Fruit fly (Drosophila melanogaster) whole organism, embryonic: ENCODE measurements around the gene ClC-a.

ENCODE experiments used
- Aef1 ChIP-seq: fragments of 200-800 bp; sonication (Bioruptor generic); IDR thresholded peaks from 3 replicates; pipeline ENCODE4 v1.3.6; 2022; ENCODE audit warnings: missing biosample characterization, missing genetic modification characterization
- Bdp1 ChIP-seq: fragments of 200-800 bp; sonication (Bioruptor generic); optimal IDR thresholded peaks from 3 replicates; lab custom pipeline; 2016; ENCODE audit warnings: missing biosample characterization, missing genetic modification characterization
- BtbVII ChIP-seq: fragments of 200-800 bp; sonication (Bioruptor generic); optimal IDR thresholded peaks from 3 replicates; lab custom pipeline; 2017; ENCODE audit warnings: missing biosample characterization, mild to moderate bottlenecking, missing genetic modification characterization
- CG10147 ChIP-seq: fragments of 200-800 bp; sonication (Bioruptor generic); optimal IDR thresholded peaks from 2 replicates; lab custom pipeline; 2019; ENCODE audit warnings: missing biosample characterization, mild to moderate bottlenecking, missing genetic modification characterization, moderate library complexity
- CG10209 ChIP-seq: fragments of 200-800 bp; sonication (Bioruptor generic); optimal IDR thresholded peaks from 3 replicates; lab custom pipeline; 2017; ENCODE audit warnings: missing biosample characterization, mild to moderate bottlenecking, missing genetic modification characterization, missing genetic modification reagents
- CG10366 ChIP-seq: fragments of 200-800 bp; sonication (Bioruptor generic); IDR thresholded peaks from 2 replicates; pipeline ENCODE4 v1.3.6; 2022; ENCODE audit warnings: missing biosample characterization, missing genetic modification characterization
- CG10979 ChIP-seq: fragments of 200-800 bp; sonication (Bioruptor generic); optimal IDR thresholded peaks from 2 replicates; lab custom pipeline; 2018; ENCODE audit warnings: missing biosample characterization, mild to moderate bottlenecking, missing genetic modification characterization, moderate library complexity
- CG11560 ChIP-seq: fragments of 200-800 bp; sonication (Bioruptor generic); IDR thresholded peaks from 3 replicates; pipeline ENCODE4 v1.3.6; 2022; ENCODE audit warnings: missing biosample characterization, missing genetic modification characterization
- CG13424 ChIP-seq: fragments of 200-800 bp; sonication (Bioruptor generic); optimal IDR thresholded peaks from 2 replicates; lab custom pipeline; 2019; ENCODE audit warnings: missing biosample characterization, mild to moderate bottlenecking, missing genetic modification characterization, moderate library complexity
- CG13624 ChIP-seq: fragments of 200-800 bp; sonication (Bioruptor generic); optimal IDR thresholded peaks from 2 replicates; lab custom pipeline; 2016; ENCODE audit warnings: missing biosample characterization, missing genetic modification characterization
- CG14667 ChIP-seq: fragments of 200-800 bp; sonication (Bioruptor generic); IDR thresholded peaks from 2 replicates; pipeline ENCODE4 v1.3.6; 2022; ENCODE audit warnings: missing biosample characterization, missing genetic modification characterization
- CG14710 ChIP-seq: fragments of 200-800 bp; sonication (Bioruptor generic); optimal IDR thresholded peaks from 3 replicates; lab custom pipeline; 2019; ENCODE audit warnings: missing biosample characterization, mild to moderate bottlenecking, missing genetic modification characterization, moderate library complexity
- CG15073 ChIP-seq: fragments of 200-800 bp; sonication (Bioruptor generic); optimal IDR thresholded peaks from 2 replicates; lab custom pipeline; 2016; ENCODE audit warnings: missing biosample characterization, missing genetic modification characterization
- CG16815 ChIP-seq: fragments of 200-800 bp; sonication (Bioruptor generic); optimal IDR thresholded peaks from 3 replicates; lab custom pipeline; 2017; ENCODE audit warnings: missing biosample characterization, mild to moderate bottlenecking, missing genetic modification characterization
- CG17361 ChIP-seq: fragments of 200-800 bp; sonication (Bioruptor generic); IDR thresholded peaks from 3 replicates; pipeline ENCODE4 v1.3.6; 2022; ENCODE audit warnings: missing biosample characterization, missing genetic modification characterization
- CG18476 ChIP-seq: fragments of 200-800 bp; sonication (Bioruptor generic); optimal IDR thresholded peaks from 2 replicates; lab custom pipeline; 2016; ENCODE audit warnings: missing biosample characterization, mild to moderate bottlenecking, missing genetic modification characterization
- CG34422 ChIP-seq: fragments of 200-800 bp; sonication (Bioruptor generic); IDR thresholded peaks from 3 replicates; pipeline ENCODE4 v1.3.6; 2022; ENCODE audit warnings: missing biosample characterization, missing genetic modification characterization
- CG7839 ChIP-seq: fragments of 200-800 bp; sonication (Bioruptor generic); optimal IDR thresholded peaks from 3 replicates; lab custom pipeline; 2018; ENCODE audit warnings: missing biosample characterization, mild to moderate bottlenecking, missing genetic modification characterization, moderate library complexity
- CG8388 ChIP-seq: fragments of 200-800 bp; sonication (Bioruptor generic); optimal IDR thresholded peaks from 2 replicates; lab custom pipeline; 2019; ENCODE audit warnings: missing biosample characterization, mild to moderate bottlenecking, missing genetic modification characterization, moderate library complexity
- CG8478 ChIP-seq: fragments of >200 bp; optimal IDR thresholded peaks from 2 replicates; lab custom pipeline; 2018
- Camta ChIP-seq: fragments of 200-800 bp; sonication (Bioruptor generic); optimal IDR thresholded peaks from 2 replicates; lab custom pipeline; 2016; ENCODE audit warnings: missing biosample characterization, missing genetic modification characterization
- D19A ChIP-seq: fragments of 200-800 bp; optimal IDR thresholded peaks from 3 replicates; lab custom pipeline; 2019; ENCODE audit warnings: missing biosample characterization, mild to moderate bottlenecking, missing genetic modification characterization, moderate library complexity
- Elba2 ChIP-seq: fragments of 200-800 bp; sonication (Bioruptor generic); optimal IDR thresholded peaks from 3 replicates; lab custom pipeline; 2016; ENCODE audit warnings: missing biosample characterization, missing genetic modification characterization
- HHEX ChIP-seq: fragments of 200-800 bp; sonication (Bioruptor generic); optimal IDR thresholded peaks from 3 replicates; lab custom pipeline; 2017; ENCODE audit warnings: missing biosample characterization, mild to moderate bottlenecking, missing genetic modification characterization, missing genetic modification reagents
- Lim3 ChIP-seq: fragments of 200-800 bp; sonication (Bioruptor generic); IDR thresholded peaks from 2 replicates; pipeline ENCODE4 v1.3.6; 2022; ENCODE audit warnings: missing biosample characterization, missing genetic modification characterization
- Mad ChIP-seq: fragments of 200-800 bp; sonication (Bioruptor generic); optimal IDR thresholded peaks from 2 replicates; lab custom pipeline; 2016; ENCODE audit warnings: missing biosample characterization, missing genetic modification characterization
- NC2β ChIP-seq: fragments of 200-800 bp; sonication (Bioruptor generic); optimal IDR thresholded peaks from 2 replicates; lab custom pipeline; 2016; ENCODE audit warnings: missing biosample characterization, missing genetic modification characterization
- Optix ChIP-seq: fragments of 200-800 bp; sonication (Bioruptor generic); IDR thresholded peaks from 3 replicates; pipeline ENCODE4 v1.3.6; 2022; ENCODE audit warnings: missing biosample characterization, missing genetic modification characterization
- al ChIP-seq: fragments of 200-800 bp; sonication (Bioruptor generic); IDR thresholded peaks from 2 replicates; pipeline ENCODE4 v1.3.6; 2022; ENCODE audit warnings: missing biosample characterization, missing genetic modification characterization
- ap ChIP-seq: fragments of 200-800 bp; sonication (Bioruptor generic); IDR thresholded peaks from 2 replicates; pipeline ENCODE4 v1.3.6; 2022; ENCODE audit warnings: missing biosample characterization, missing genetic modification characterization
- bcd ChIP-seq: fragments of 200-800 bp; sonication (Bioruptor generic); optimal IDR thresholded peaks from 2 replicates; lab custom pipeline; 2017; ENCODE audit warnings: missing biosample characterization, mild to moderate bottlenecking, missing genetic modification characterization
- chinmo ChIP-seq: fragments of 200-800 bp; sonication (Bioruptor generic); IDR thresholded peaks from 4 replicates; pipeline ENCODE4 v1.3.6; 2022; ENCODE audit warnings: missing biosample characterization, missing genetic modification characterization; ENCODE audit not compliant: partially characterized antibody
- chm ChIP-seq: fragments of 200-800 bp; sonication (Bioruptor generic); IDR thresholded peaks from 2 replicates; pipeline ENCODE4 v1.3.6; 2022; ENCODE audit warnings: missing biosample characterization, missing genetic modification characterization
- ci ChIP-seq: fragments of 200-800 bp; sonication (Bioruptor generic); IDR thresholded peaks from 3 replicates; pipeline ENCODE4 v1.3.6; 2022; ENCODE audit warnings: missing biosample characterization, missing genetic modification characterization
- danr ChIP-seq: fragments of 200-800 bp; sonication (Bioruptor generic); IDR thresholded peaks from 2 replicates; pipeline ENCODE4 v1.3.6; 2022; ENCODE audit warnings: missing biosample characterization, missing genetic modification characterization
- dmrt11E ChIP-seq: fragments of 200-800 bp; sonication (Bioruptor generic); optimal IDR thresholded peaks from 3 replicates; lab custom pipeline; 2018; ENCODE audit warnings: missing biosample characterization, mild to moderate bottlenecking, missing genetic modification characterization, moderate library complexity
- dpn ChIP-seq, 2 experiments: fragments of 200-800 bp; sonication (Bioruptor generic); optimal IDR thresholded peaks; 3 replicates each; lab custom pipeline; 2016; ENCODE audit warnings: missing biosample characterization in 2 of 2, missing genetic modification characterization in 2 of 2
- exex ChIP-seq: fragments of 200-800 bp; sonication (Bioruptor generic); optimal IDR thresholded peaks from 4 replicates; lab custom pipeline; 2018; ENCODE audit warnings: missing biosample characterization, mild to moderate bottlenecking, missing genetic modification characterization, moderate library complexity
- fd96Cb ChIP-seq: fragments of 200-800 bp; sonication (Bioruptor generic); optimal IDR thresholded peaks from 2 replicates; lab custom pipeline; 2018; ENCODE audit warnings: missing biosample characterization, mild to moderate bottlenecking, missing genetic modification characterization, moderate library complexity
- gro ChIP-seq: fragments of 200-800 bp; sonication (Bioruptor generic); optimal IDR thresholded peaks from 2 replicates; lab custom pipeline; 2016; ENCODE audit warnings: missing biosample characterization, missing genetic modification characterization
- h ChIP-seq: fragments of >200 bp; optimal IDR thresholded peaks from 2 replicates; lab custom pipeline; 2017
- ham ChIP-seq: fragments of 200-800 bp; sonication (Bioruptor generic); IDR thresholded peaks from 2 replicates; pipeline ENCODE4 v1.3.6; 2022; ENCODE audit warnings: missing biosample characterization, missing genetic modification characterization
- her ChIP-seq: fragments of 200-800 bp; sonication (Bioruptor generic); optimal IDR thresholded peaks from 2 replicates; lab custom pipeline; 2016; ENCODE audit warnings: missing biosample characterization, missing genetic modification characterization
- insv ChIP-seq, 2 experiments: fragments of 200-800 bp; sonication (Bioruptor generic); optimal IDR thresholded peaks; 3 replicates each; lab custom pipeline; 2016 to 2018; ENCODE audit warnings: missing biosample characterization in 2 of 2, missing genetic modification characterization in 2 of 2
- nau ChIP-seq: fragments of 200-800 bp; sonication (Bioruptor generic); optimal IDR thresholded peaks from 3 replicates; lab custom pipeline; 2017; ENCODE audit warnings: missing biosample characterization, mild to moderate bottlenecking, missing genetic modification characterization, missing genetic modification reagents
- odd ChIP-seq: fragments of 200-800 bp; sonication (Bioruptor generic); optimal IDR thresholded peaks from 2 replicates; lab custom pipeline; 2017; ENCODE audit warnings: missing biosample characterization, mild to moderate bottlenecking, missing genetic modification characterization
- pita ChIP-seq: fragments of 200-800 bp; sonication (Bioruptor generic); optimal IDR thresholded peaks from 2 replicates; lab custom pipeline; 2017; ENCODE audit warnings: missing biosample characterization, mild to moderate bottlenecking, missing genetic modification characterization
- schlank ChIP-seq: fragments of 200-800 bp; sonication (Bioruptor generic); optimal IDR thresholded peaks from 2 replicates; lab custom pipeline; 2018; ENCODE audit warnings: missing biosample characterization, mild to moderate bottlenecking, missing genetic modification characterization
- sim ChIP-seq: fragments of 200-800 bp; sonication (Bioruptor generic); IDR thresholded peaks from 2 replicates; pipeline ENCODE4 v1.3.6; 2022; ENCODE audit warnings: missing biosample characterization, missing genetic modification characterization
- tap ChIP-seq: fragments of 200-800 bp; optimal IDR thresholded peaks from 3 replicates; lab custom pipeline; 2019; ENCODE audit warnings: missing biosample characterization, mild to moderate bottlenecking, missing genetic modification characterization, moderate library complexity
- unpg ChIP-seq: fragments of 200-800 bp; sonication (Bioruptor generic); optimal IDR thresholded peaks from 3 replicates; lab custom pipeline; 2018; ENCODE audit warnings: missing biosample characterization, mild to moderate bottlenecking, missing genetic modification characterization, moderate library complexity
- vnd ChIP-seq: fragments of 200-800 bp; sonication (Bioruptor generic); IDR thresholded peaks from 3 replicates; pipeline ENCODE4 v1.3.6; 2022; ENCODE audit warnings: missing biosample characterization, missing genetic modification characterization; ENCODE audit not compliant: partially characterized antibody

The ClC-a gene

DNA sequence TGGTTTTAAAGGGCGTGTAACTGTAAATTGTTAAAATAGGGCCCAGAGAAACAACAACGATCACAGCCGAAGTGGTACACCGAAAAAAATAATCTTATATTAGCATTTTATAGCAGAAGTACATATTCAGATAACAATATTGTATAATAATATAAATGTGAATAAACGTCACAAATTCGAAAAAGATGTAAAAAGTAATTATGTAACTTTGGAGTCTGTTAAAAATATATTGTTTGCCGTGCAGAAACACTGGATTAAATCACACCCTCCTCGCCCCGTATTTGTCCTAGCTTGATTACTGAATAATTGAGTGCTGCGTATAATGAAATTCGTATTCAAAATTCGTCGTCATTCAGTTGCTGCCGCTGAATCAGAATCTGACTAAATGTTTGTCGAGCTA, 42.1 kb upstream of the ClC-a start (continued):
- TF ChIP-seq CG8388 (GFP tag; lab: Kevin White, UChicago) (peak; percentile 17), tap (tag; lab: Kevin White, UChicago) (no peak), CG11560 (no peak), CG13424 (tag; lab: Kevin White, UChicago) (peak; percentile 30), dmrt11E (tag; lab: Kevin White, UChicago) (no peak), unpg (GFP tag; lab: Kevin White, UChicago) (peak; percentile 44), CG18476 (GFP tag; lab: Kevin White, UChicago) (no peak), Optix (GFP tag; lab: Robert Waterston, UW) (no peak), Mad (GFP tag; lab: Kevin White, UChicago) (no peak), D19A (peak; percentile 7), BtbVII (GFP tag; lab: Kevin White, UChicago) (no peak), fd96Cb (tag; lab: Kevin White, UChicago) (peak; percentile 17), Aef1 (GFP tag; lab: Robert Waterston, UW) (peak; percentile 44; the same call in 2 of the 3 replicates), CG10366 (GFP tag; lab: Robert Waterston, UW) (no peak; the same call in 1 of the 2 replicates), her (no peak), gro (GFP tag; lab: Kevin White, UChicago) (no peak), CG15073 (GFP tag; lab: Kevin White, UChicago) (no peak), Lim3 (GFP tag; lab: Robert Waterston, UW) (no peak), ci (GFP tag; lab: Robert Waterston, UW) (peak; percentile 17; the same call in 1 of the 3 replicates), CG10209 (GFP tag; lab: Kevin White, UChicago) (peak; percentile 29), Camta (GFP tag; lab: Kevin White, UChicago) (no peak), CG13624 (GFP tag; lab: Kevin White, UChicago) (no peak), pita (no peak), CG34422 (no peak), NC2β (GFP tag; lab: Kevin White, UChicago) (no peak), CG14710 (no peak), CG8478 (lab: Kevin White, UChicago) (no peak), vnd (no peak), CG7839 (tag; lab: Kevin White, UChicago) (peak; percentile 52), CG10147 (GFP tag; lab: Kevin White, UChicago) (peak; percentile 2), CG17361 (GFP tag; lab: Robert Waterston, UW) (0 out of 3 replicates have a peak, but pooled peaks have one; percentile 20), exex (tag; lab: Kevin White, UChicago) (no peak), bcd (GFP tag; lab: Kevin White, UChicago) (peak; percentile 4), ham (GFP tag; lab: Robert Waterston, UW) (no peak), nau (GFP tag; lab: Kevin White, UChicago) (no peak), schlank (no peak), odd (GFP tag; lab: Kevin White, UChicago) (no peak), Bdp1 (no peak), CG16815 (GFP tag; lab: Kevin White, UChicago) (no peak), CG14667 (GFP tag; lab: Robert Waterston, UW) (no peak), dpn (GFP tag; optimal IDR thresholded peaks at IDR 0.05; lab: Kevin White, UChicago) (peak in 1 of 2 experiments; percentile 11), insv (GFP tag; optimal IDR thresholded peaks at IDR 0.05; lab: Kevin White, UChicago) (no peak), Elba2 (GFP tag; lab: Kevin White, UChicago) (no peak), CG10979 (tag; lab: Kevin White, UChicago) (peak; percentile 24), chinmo (GFP tag; lab: Robert Waterston, UW) (no peak), h (lab: Kevin White, UChicago) (no peak), sim (GFP tag; lab: Robert Waterston, UW) (no peak), al (GFP tag; lab: Robert Waterston, UW) (0 out of 2 replicates have a peak, but pooled peaks have one; percentile 18), ap (GFP tag; lab: Robert Waterston, UW) (0 out of 2 replicates have a peak, but pooled peaks have one; percentile 5), chm (GFP tag; lab: Robert Waterston, UW) (no peak), danr (GFP tag; lab: Robert Waterston, UW) (no peak), HHEX (GFP tag; lab: Kevin White, UChicago) (no peak)
